Fruit fly (Drosophila melanogaster) whole organism, prepupa: ENCODE data around the gene Nph.

ENCODE experiments used
- Blimp-1 ChIP-seq: fragments of 200-800 bp; sonication (Bioruptor generic); optimal IDR thresholded peaks from 3 replicates; lab custom pipeline; 2017; ENCODE audit warnings: missing biosample characterization, missing genetic modification characterization, mild to moderate bottlenecking, moderate library complexity, missing genetic modification reagents
- CG10631 ChIP-seq: fragments of 200-800 bp; sonication (Bioruptor generic); optimal IDR thresholded peaks from 2 replicates; lab custom pipeline; 2016; ENCODE audit warnings: missing biosample characterization, missing genetic modification characterization
- CG10669 ChIP-seq: fragments of 200-800 bp; sonication (Bioruptor generic); optimal IDR thresholded peaks from 3 replicates; lab custom pipeline; 2018; ENCODE audit warnings: missing biosample characterization, mild to moderate bottlenecking, missing genetic modification characterization, moderate library complexity
- CG11294 ChIP-seq: fragments of 200-800 bp; sonication (Bioruptor generic); IDR thresholded peaks from 2 replicates; pipeline ENCODE4 v1.3.6; 2022; ENCODE audit warnings: missing biosample characterization, missing genetic modification characterization
- CG11902 ChIP-seq: fragments of 200-800 bp; sonication (Bioruptor generic); optimal IDR thresholded peaks from 3 replicates; lab custom pipeline; 2016; ENCODE audit warnings: missing biosample characterization, missing genetic modification characterization
- CG15336 ChIP-seq: fragments of 200-800 bp; sonication (Bioruptor generic); IDR thresholded peaks from 2 replicates; pipeline ENCODE4 v1.3.6; 2022; ENCODE audit warnings: missing biosample characterization, missing genetic modification characterization
- CG1621 ChIP-seq: fragments of 200-800 bp; sonication (Bioruptor generic); optimal IDR thresholded peaks from 3 replicates; lab custom pipeline; 2018; ENCODE audit warnings: missing biosample characterization, mild to moderate bottlenecking, missing genetic modification characterization
- CG31627 ChIP-seq: fragments of 200-800 bp; sonication (Bioruptor generic); optimal IDR thresholded peaks from 3 replicates; lab custom pipeline; 2016; ENCODE audit warnings: missing biosample characterization, missing genetic modification characterization
- CG32006 ChIP-seq: fragments of 200-800 bp; sonication (Bioruptor generic); optimal IDR thresholded peaks from 3 replicates; lab custom pipeline; 2017; ENCODE audit warnings: missing biosample characterization, mild to moderate bottlenecking, missing genetic modification characterization
- CG34406 ChIP-seq: fragments of 200-800 bp; sonication (Bioruptor generic); optimal IDR thresholded peaks from 3 replicates; lab custom pipeline; 2016; ENCODE audit warnings: missing biosample characterization, missing genetic modification characterization
- CG3919 ChIP-seq: fragments of 200-800 bp; sonication (Bioruptor generic); optimal IDR thresholded peaks from 3 replicates; lab custom pipeline; 2016; ENCODE audit warnings: missing biosample characterization, missing genetic modification characterization
- CG4318 ChIP-seq: fragments of 200-800 bp; sonication (Bioruptor generic); optimal IDR thresholded peaks from 3 replicates; lab custom pipeline; 2017; ENCODE audit warnings: missing biosample characterization, mild to moderate bottlenecking, missing genetic modification characterization
- CG6163 ChIP-seq: fragments of 200-800 bp; sonication (Bioruptor generic); IDR thresholded peaks from 3 replicates; pipeline ENCODE4 v1.3.6; 2022; ENCODE audit warnings: missing biosample characterization, missing genetic modification characterization
- CG6276 ChIP-seq: fragments of 200-800 bp; sonication (Bioruptor generic); optimal IDR thresholded peaks from 2 replicates; lab custom pipeline; 2017; ENCODE audit warnings: missing biosample characterization, mild to moderate bottlenecking, missing genetic modification characterization
- CG6792 ChIP-seq: fragments of 200-800 bp; sonication (Bioruptor generic); optimal IDR thresholded peaks from 3 replicates; lab custom pipeline; 2016; ENCODE audit warnings: missing biosample characterization, missing genetic modification characterization
- CG6808 ChIP-seq: fragments of 200-800 bp; sonication (Bioruptor generic); optimal IDR thresholded peaks from 3 replicates; lab custom pipeline; 2017; ENCODE audit warnings: missing biosample characterization, missing genetic modification characterization, mild to moderate bottlenecking, moderate library complexity, missing genetic modification reagents
- CG6854 ChIP-seq: fragments of 200-800 bp; sonication (Bioruptor generic); optimal IDR thresholded peaks from 2 replicates; lab custom pipeline; 2017; ENCODE audit warnings: missing biosample characterization, mild to moderate bottlenecking, missing genetic modification characterization
- CG7368 ChIP-seq: fragments of 200-800 bp; sonication (Bioruptor generic); optimal IDR thresholded peaks from 3 replicates; lab custom pipeline; 2016; ENCODE audit warnings: missing biosample characterization, missing genetic modification characterization
- CG8119 ChIP-seq: fragments of 200-800 bp; sonication (Bioruptor generic); IDR thresholded peaks from 3 replicates; pipeline ENCODE4 v1.3.6; 2022; ENCODE audit warnings: missing biosample characterization, missing genetic modification characterization
- CG8319 ChIP-seq: fragments of 200-800 bp; sonication (Bioruptor generic); optimal IDR thresholded peaks from 3 replicates; lab custom pipeline; 2016; ENCODE audit warnings: missing biosample characterization, missing genetic modification characterization
- CG8632 ChIP-seq: fragments of 200-800 bp; sonication (Bioruptor generic); optimal IDR thresholded peaks from 3 replicates; lab custom pipeline; 2016; ENCODE audit warnings: missing biosample characterization, missing genetic modification characterization
- CG9139 ChIP-seq: fragments of 200-800 bp; sonication (Bioruptor generic); optimal IDR thresholded peaks from 3 replicates; lab custom pipeline; 2017; ENCODE audit warnings: missing biosample characterization, mild to moderate bottlenecking, missing genetic modification characterization
- Eip75B ChIP-seq: fragments of 200-800 bp; sonication (Bioruptor generic); optimal IDR thresholded peaks from 3 replicates; lab custom pipeline; 2016; ENCODE audit warnings: missing biosample characterization, missing genetic modification characterization
- Eip93F ChIP-seq: fragments of 200-800 bp; sonication (Bioruptor generic); optimal IDR thresholded peaks from 2 replicates; lab custom pipeline; 2016; ENCODE audit warnings: missing biosample characterization, mild to moderate bottlenecking, missing genetic modification characterization
- Ets21C ChIP-seq: fragments of 200-800 bp; sonication (Bioruptor generic); optimal IDR thresholded peaks from 3 replicates; lab custom pipeline; 2016; ENCODE audit warnings: missing biosample characterization, missing genetic modification characterization
- Gug ChIP-seq: fragments of 200-800 bp; sonication (Bioruptor generic); IDR thresholded peaks from 2 replicates; pipeline ENCODE4 v1.3.6; 2022; ENCODE audit warnings: missing biosample characterization, missing genetic modification characterization
- Hr38 ChIP-seq: sonication (Bioruptor generic); optimal IDR thresholded peaks from 2 replicates; lab custom pipeline; 2016; ENCODE audit warnings: missing biosample characterization, missing genetic modification characterization
- Hr39 ChIP-seq: fragments of 200-800 bp; sonication (Bioruptor generic); optimal IDR thresholded peaks from 2 replicates; lab custom pipeline; 2016; ENCODE audit warnings: missing biosample characterization, missing genetic modification characterization
- Hr4 ChIP-seq: fragments of 200-800 bp; sonication (Bioruptor generic); optimal IDR thresholded peaks from 3 replicates; lab custom pipeline; 2016; ENCODE audit warnings: missing biosample characterization, missing genetic modification characterization
- Lpt ChIP-seq: fragments of 200-800 bp; sonication (Bioruptor generic); optimal IDR thresholded peaks from 3 replicates; lab custom pipeline; 2016; ENCODE audit warnings: missing biosample characterization, missing genetic modification characterization
- Met ChIP-seq: fragments of 200-800 bp; sonication (Bioruptor generic); optimal IDR thresholded peaks from 3 replicates; lab custom pipeline; 2016; ENCODE audit warnings: missing biosample characterization, missing genetic modification characterization
- OdsH ChIP-seq: fragments of 200-800 bp; sonication (Bioruptor generic); optimal IDR thresholded peaks from 3 replicates; lab custom pipeline; 2016; ENCODE audit warnings: missing biosample characterization, missing genetic modification characterization
- Smox ChIP-seq: fragments of 200-800 bp; sonication (Bioruptor generic); optimal IDR thresholded peaks from 3 replicates; lab custom pipeline; 2016; ENCODE audit warnings: missing biosample characterization, missing genetic modification characterization
- Sox102F ChIP-seq: fragments of 200-800 bp; sonication (Bioruptor generic); optimal IDR thresholded peaks from 2 replicates; lab custom pipeline; 2016; ENCODE audit warnings: missing biosample characterization, mild to moderate bottlenecking, missing genetic modification characterization
- Sox15 ChIP-seq: fragments of 200-800 bp; sonication (Bioruptor generic); optimal IDR thresholded peaks from 3 replicates; lab custom pipeline; 2016; ENCODE audit warnings: missing biosample characterization, missing genetic modification characterization
- acj6 ChIP-seq: fragments of 200-800 bp; sonication (Bioruptor generic); optimal IDR thresholded peaks from 3 replicates; lab custom pipeline; 2016; ENCODE audit warnings: missing biosample characterization, missing genetic modification characterization
- cyc ChIP-seq: fragments of 200-800 bp; sonication (Bioruptor generic); optimal IDR thresholded peaks from 3 replicates; lab custom pipeline; 2016; ENCODE audit warnings: missing biosample characterization, missing genetic modification characterization
- dac ChIP-seq: fragments of 200-800 bp; sonication (Bioruptor generic); optimal IDR thresholded peaks from 2 replicates; lab custom pipeline; 2017; ENCODE audit warnings: missing biosample characterization, mild to moderate bottlenecking, missing genetic modification characterization
- eg ChIP-seq: fragments of 200-800 bp; sonication (Bioruptor generic); IDR thresholded peaks from 3 replicates; pipeline ENCODE4 v1.3.6; 2022; ENCODE audit warnings: missing biosample characterization, missing genetic modification characterization
- esn ChIP-seq: fragments of 200-800 bp; sonication (Bioruptor generic); optimal IDR thresholded peaks from 2 replicates; lab custom pipeline; 2016; ENCODE audit warnings: missing biosample characterization, mild to moderate bottlenecking, missing genetic modification characterization, moderate library complexity
- fd59A ChIP-seq: fragments of 200-800 bp; sonication (Bioruptor generic); optimal IDR thresholded peaks from 2 replicates; lab custom pipeline; 2017; ENCODE audit warnings: missing biosample characterization, mild to moderate bottlenecking, missing genetic modification characterization, missing genetic modification reagents
- fd85E ChIP-seq: fragments of 200-800 bp; sonication (Bioruptor generic); optimal IDR thresholded peaks from 3 replicates; lab custom pipeline; 2016; ENCODE audit warnings: missing biosample characterization, missing genetic modification characterization
- lz ChIP-seq: fragments of 200-800 bp; sonication (Bioruptor generic); optimal IDR thresholded peaks from 3 replicates; lab custom pipeline; 2016; ENCODE audit warnings: missing biosample characterization, missing genetic modification characterization
- net ChIP-seq: fragments of 200-800 bp; sonication (Bioruptor generic); optimal IDR thresholded peaks from 3 replicates; lab custom pipeline; 2016; ENCODE audit warnings: missing biosample characterization, missing genetic modification characterization
- salr ChIP-seq, 2 experiments: fragments of 200-800 bp; sonication (Bioruptor generic); optimal IDR thresholded peaks; 3 replicates each; lab custom pipeline; 2016 to 2018; ENCODE audit warnings: missing biosample characterization in 2 of 2, missing genetic modification characterization in 2 of 2, mild to moderate bottlenecking in 1 of 2
- spab ChIP-seq: fragments of 200-800 bp; sonication (Bioruptor generic); optimal IDR thresholded peaks from 2 replicates; lab custom pipeline; 2017; ENCODE audit warnings: missing biosample characterization, mild to moderate bottlenecking, missing genetic modification characterization, missing genetic modification reagents
- svp ChIP-seq: fragments of 200-800 bp; sonication (Bioruptor generic); peaks from one replicate; lab custom pipeline; 2016; ENCODE audit warnings: missing biosample characterization, missing genetic modification characterization
- topi ChIP-seq: fragments of 200-800 bp; sonication (Bioruptor generic); optimal IDR thresholded peaks from 3 replicates; lab custom pipeline; 2016; ENCODE audit warnings: missing biosample characterization, missing genetic modification characterization
- vri ChIP-seq: fragments of 200-800 bp; sonication (Bioruptor generic); optimal IDR thresholded peaks from 3 replicates; lab custom pipeline; 2016; ENCODE audit warnings: missing biosample characterization, mild to moderate bottlenecking, missing genetic modification characterization

Gene Nph

DNA sequence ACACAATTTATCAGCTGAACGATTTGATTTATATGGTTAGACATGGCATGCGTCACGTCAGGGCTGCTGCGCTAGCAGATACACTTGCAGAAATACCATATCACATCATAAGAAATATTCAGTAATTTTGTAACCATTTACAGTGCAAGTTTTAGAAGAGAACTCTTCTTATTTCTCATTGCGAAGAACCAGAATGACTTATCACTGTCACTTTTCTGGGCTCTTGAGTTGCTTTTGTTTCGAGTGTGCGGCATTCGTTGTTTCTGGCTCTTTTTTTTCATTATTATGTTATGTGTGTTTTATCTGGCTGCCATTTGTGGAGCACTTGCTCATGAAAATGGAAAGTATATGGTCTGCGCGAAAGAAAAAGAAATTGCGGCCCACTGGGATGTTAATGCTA lies 22.6 kb downstream of the Nph start (continued):
- TF ChIP-seq OdsH (GFP tag; lab: Kevin White, UChicago) (peak; percentile 37), CG1621 (tag; lab: Kevin White, UChicago) (no peak), CG6163 (GFP tag; lab: Robert Waterston, UW) (peak; percentile 84), net (GFP tag; lab: Kevin White, UChicago) (no peak), dac (peak; percentile 73), CG10669 (GFP tag; lab: Kevin White, UChicago) (no peak), vri (GFP tag; lab: Kevin White, UChicago) (no peak), salr (GFP tag; optimal IDR thresholded peaks at IDR 0.05; lab: Kevin White, UChicago) (peak in 1 of 2 experiments; percentile 41), CG9139 (no peak), Hr39 (GFP tag; lab: Kevin White, UChicago) (peak; percentile 24), Hr38 (no peak), CG6808 (GFP tag; lab: Kevin White, UChicago) (no peak), Gug (GFP tag; lab: Robert Waterston, UW) (peak; percentile 62), fd59A (no peak), eg (GFP tag; lab: Robert Waterston, UW) (peak; percentile 89), cyc (GFP tag; lab: Kevin White, UChicago) (no peak), Met (GFP tag; lab: Kevin White, UChicago) (peak; percentile 6), CG4318 (peak; percentile 74), esn (GFP tag; lab: Kevin White, UChicago) (no peak), CG6854 (GFP tag; lab: Kevin White, UChicago) (no peak), CG32006 (GFP tag; lab: Kevin White, UChicago) (peak; percentile 84), Blimp-1 (GFP tag; lab: Kevin White, UChicago) (no peak), CG8319 (no peak), Eip75B (no peak), CG8119 (GFP tag; lab: Robert Waterston, UW) (peak; percentile 83), CG11902 (no peak), CG11294 (GFP tag; lab: Robert Waterston, UW) (peak; percentile 67), Smox (no peak), fd85E (GFP tag; lab: Kevin White, UChicago) (no peak)

DNA sequence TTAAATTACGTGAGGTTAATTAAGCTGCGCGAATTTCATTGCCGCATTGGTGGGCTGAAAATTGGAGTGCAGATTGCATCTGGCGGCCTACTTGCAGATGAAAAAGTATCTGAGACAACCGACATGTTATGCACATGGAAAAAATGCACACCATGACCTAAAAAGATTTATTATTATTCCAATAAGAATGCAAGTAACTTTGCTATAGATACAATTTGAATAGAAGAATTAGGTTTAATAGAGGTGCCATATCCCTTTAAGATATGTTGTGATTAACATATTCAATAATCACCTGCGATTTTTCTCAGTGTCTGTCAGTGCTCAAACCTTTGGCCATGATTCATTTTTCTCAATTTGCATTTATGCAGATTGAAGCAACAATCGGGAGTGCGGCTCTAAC lies 23.2 kb downstream of the Nph start:
- TF ChIP-seq Eip93F (GFP tag; lab: Kevin White, UChicago) (no peak), Blimp-1 (GFP tag; lab: Kevin White, UChicago) (no peak), spab (GFP tag; lab: Kevin White, UChicago) (no peak), esn (GFP tag; lab: Kevin White, UChicago) (peak; percentile 49), cyc (GFP tag; lab: Kevin White, UChicago) (peak; percentile 48), CG1621 (tag; lab: Kevin White, UChicago) (no peak), CG7368 (no peak), Met (GFP tag; lab: Kevin White, UChicago) (no peak), svp (GFP tag; lab: Kevin White, UChicago) (peak; percentile 79), Lpt (GFP tag; lab: Kevin White, UChicago) (peak; percentile 15), CG6163 (GFP tag; lab: Robert Waterston, UW) (peak; percentile 70), CG8632 (GFP tag; lab: Kevin White, UChicago) (peak; percentile 8), CG34406 (GFP tag; lab: Kevin White, UChicago) (peak; percentile 18), CG8119 (GFP tag; lab: Robert Waterston, UW) (peak; percentile 39), CG11294 (GFP tag; lab: Robert Waterston, UW) (no peak), CG3919 (GFP tag; lab: Kevin White, UChicago) (peak; percentile 32), topi (peak; percentile 25), Gug (GFP tag; lab: Robert Waterston, UW) (peak; percentile 24; the same call in 1 of the 2 replicates), acj6 (GFP tag; lab: Kevin White, UChicago) (peak; percentile 34), CG11902 (no peak), Ets21C (GFP tag; lab: Kevin White, UChicago) (peak; percentile 34), Hr38 (no peak), CG6276 (GFP tag; lab: Kevin White, UChicago) (peak; percentile 16), CG6854 (GFP tag; lab: Kevin White, UChicago) (no peak), CG6792 (peak; percentile 51), Sox15 (GFP tag; lab: Kevin White, UChicago) (no peak), Hr4 (GFP tag; lab: Kevin White, UChicago) (peak; percentile 20), CG31627 (GFP tag; lab: Kevin White, UChicago) (peak; percentile 7), CG4318 (peak; percentile 6), CG10631 (GFP tag; lab: Kevin White, UChicago) (peak; percentile 19), Hr39 (GFP tag; lab: Kevin White, UChicago) (peak; percentile 39), Sox102F (GFP tag; lab: Kevin White, UChicago) (peak; percentile 49), lz (GFP tag; lab: Kevin White, UChicago) (peak; percentile 26), fd59A (no peak), OdsH (GFP tag; lab: Kevin White, UChicago) (peak; percentile 59), Smox (peak; percentile 14), CG15336 (GFP tag; lab: Robert Waterston, UW) (peak; percentile 72)
